Worm (Caenorhabditis elegans) whole organism, L1 larva: Measurements from ENCODE around the gene F33E11.2.

Source experiments
- egl-27 ChIP-seq, 2 experiments: fragments of 150-350 bp in 1 of 2; sonication (generic microtip); optimal IDR thresholded peaks; 3 replicates each; lab custom pipeline; 2017 to 2018; ENCODE audit warnings: missing biosample characterization in 2 of 2, missing genetic modification characterization in 2 of 2, missing genetic modification reagents in 2 of 2
- ets-5 ChIP-seq: fragments of 200-800 bp; sonication (Bioruptor generic); IDR thresholded peaks from 2 replicates; pipeline ENCODE4 v1.3.6; 2022; ENCODE audit warnings: missing genetic modification characterization, missing compliant biosample characterization
- rnt-1 ChIP-seq: sonication (generic microtip); optimal IDR thresholded peaks from 2 replicates; lab custom pipeline; 2016; ENCODE audit warnings: mild to moderate bottlenecking, missing genetic modification characterization, moderate library complexity, missing compliant biosample characterization
- tbx-2 ChIP-seq: sonication (generic microtip); optimal IDR thresholded peaks from 2 replicates; lab custom pipeline; 2016; ENCODE audit warnings: missing genetic modification characterization, missing compliant biosample characterization
- zip-4 ChIP-seq: fragments of 200-800 bp; sonication (Bioruptor generic); optimal IDR thresholded peaks from 2 replicates; lab custom pipeline; 2018; ENCODE audit warnings: mild to moderate bottlenecking, missing genetic modification characterization, moderate library complexity, missing compliant biosample characterization
- ztf-4 ChIP-seq: fragments of 150-350 bp; optimal IDR thresholded peaks from 2 replicates; lab custom pipeline; 2014; ENCODE audit warnings: missing biosample characterization, missing genetic modification characterization

DNA sequence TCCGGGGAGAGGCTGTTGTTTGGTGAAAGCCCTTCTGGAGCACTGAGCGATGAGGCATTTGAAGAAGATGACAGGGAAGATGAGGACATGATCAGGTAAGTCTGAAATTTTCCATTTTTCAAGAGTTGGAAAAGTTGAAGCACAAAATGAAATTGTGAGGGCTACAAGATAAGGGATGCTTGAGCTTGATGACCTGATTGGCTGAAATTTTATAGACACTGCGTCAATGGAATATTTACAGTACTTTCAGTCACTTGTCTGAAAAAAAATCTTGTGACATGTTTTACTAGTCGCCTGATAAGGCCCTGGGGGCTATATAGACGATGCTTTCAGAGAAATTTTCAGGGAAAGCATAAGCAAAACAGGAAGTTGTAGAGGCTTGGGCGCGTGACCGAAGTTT, 38.6 kb downstream of the F33E11.2 start, which contains the start of gene dmd-8:
- no peak for TF ChIP-seq zip-4 (GFP tag; lab: Kevin White, UChicago)
- TF ChIP-seq tbx-2 (tag; lab: Kevin White, UChicago), result no peak
- no peak for TF ChIP-seq ets-5 (GFP tag; lab: Robert Waterston, UW)
- no peak for TF ChIP-seq egl-27 (tag; optimal IDR thresholded peaks at IDR 0.05; lab: Kevin White, UChicago)
- TF ChIP-seq rnt-1 (tag; lab: Kevin White, UChicago), result no peak
- no peak for TF ChIP-seq ztf-4
